Worm (Caenorhabditis elegans): Measurements from ENCODE around the gene F26H11.4.

The F26H11.4 gene

DNA sequence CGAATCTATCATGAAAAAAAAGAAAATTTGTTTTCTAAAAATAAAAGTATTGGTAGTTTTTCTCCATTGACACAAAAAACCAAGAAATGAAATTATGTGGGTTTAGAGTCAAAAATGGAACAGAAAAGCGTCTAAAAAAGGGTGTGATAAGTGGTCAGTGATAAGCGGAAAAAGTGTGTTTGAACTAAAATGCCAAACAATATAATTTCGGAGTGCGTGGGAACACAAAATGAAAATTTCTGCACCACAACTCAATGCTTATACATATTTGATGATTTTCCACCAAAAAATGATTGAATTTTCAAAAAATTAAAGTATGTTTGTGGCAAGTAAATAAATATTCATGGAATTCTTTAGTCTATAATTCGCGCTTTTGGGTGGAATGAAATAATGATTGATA is 7.0 kb downstream of the F26H11.4 start:
- no peak for TF ChIP-seq ztf-7 (tag; optimal IDR thresholded peaks at IDR 0.05)
- TF ChIP-seq Y5F2A.4 (GFP tag; optimal IDR thresholded peaks at IDR 0.05), result no peak
- no peak for TF ChIP-seq skn-1 (tag; optimal IDR thresholded peaks at IDR 0.05)
- TF ChIP-seq zip-2 (tag; optimal IDR thresholded peaks at IDR 0.05), result no peak
- no peak for TF ChIP-seq nhr-77 (tag; optimal IDR thresholded peaks at IDR 0.05)
- TF ChIP-seq nhr-28 (tag; optimal IDR thresholded peaks at IDR 0.05), result peak; percentile 63
- TF ChIP-seq dmd-6 (GFP tag; IDR thresholded peaks at IDR 0.05), result peak; percentile 58; the same call in 1 of the 2 replicates
- TF ChIP-seq pqm-1 (tag; optimal IDR thresholded peaks at IDR 0.05), result peak; percentile 6
- no peak for TF ChIP-seq aha-1 (tag)

DNA sequence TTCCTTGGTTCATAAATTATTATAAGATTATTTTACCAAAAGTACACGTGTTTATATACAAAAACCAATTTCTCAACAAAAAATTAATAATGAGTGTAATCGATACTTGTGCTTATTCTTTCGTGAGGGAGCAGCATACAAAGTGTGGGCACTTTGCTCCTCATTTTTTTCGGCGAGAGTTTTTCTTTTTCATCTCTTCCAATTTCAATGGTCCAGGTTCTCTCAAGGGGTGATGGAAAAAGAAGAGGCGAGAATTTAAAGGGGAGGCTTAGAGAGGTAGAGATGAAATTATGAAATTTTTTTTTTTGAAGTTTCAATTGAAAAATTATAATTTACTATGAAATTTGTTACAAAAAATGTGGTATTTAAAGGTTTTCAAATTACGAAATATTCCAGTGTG is 8.6 kb downstream of the F26H11.4 start:
- TF ChIP-seq skn-1 (tag; optimal IDR thresholded peaks at IDR 0.05) (no peak), nhr-77 (tag; optimal IDR thresholded peaks at IDR 0.05) (no peak), fkh-10 (GFP tag; optimal IDR thresholded peaks at IDR 0.05) (no peak), nhr-28 (tag; optimal IDR thresholded peaks at IDR 0.05) (no peak), nhr-237 (tag; optimal IDR thresholded peaks at IDR 0.05) (no peak), zfp-3 (GFP tag; conservative IDR thresholded peaks at IDR 0.05) (no peak), ztf-7 (tag; optimal IDR thresholded peaks at IDR 0.05) (no peak), lir-3 (tag; optimal IDR thresholded peaks at IDR 0.05) (no peak), cey-2 (tag; optimal IDR thresholded peaks at IDR 0.05; ENCODE audit: borderline replicate concordance, insufficient read depth) (no peak), daf-16 (GFP tag; optimal IDR thresholded peaks at IDR 0.05) (no peak), daf-16 (tag; optimal IDR thresholded peaks at IDR 0.05) (no peak), tag-97 (GFP tag; IDR thresholded peaks at IDR 0.05) (no peak), rbr-2 (tag; optimal IDR thresholded peaks at IDR 0.05) (no peak)

- TF ChIP-seq nhr-77 (tag; optimal IDR thresholded peaks at IDR 0.05), result no peak
- no peak for TF ChIP-seq zip-11 (GFP tag; IDR thresholded peaks at IDR 0.05)
- TF ChIP-seq madf-9 (GFP tag; conservative IDR thresholded peaks at IDR 0.05), result no peak
- no peak for TF ChIP-seq cey-2 (tag; optimal IDR thresholded peaks at IDR 0.05; ENCODE audit: borderline replicate concordance, insufficient read depth)
- TF ChIP-seq spr-1 (tag; optimal IDR thresholded peaks at IDR 0.05), result no peak
Observed at ce11 chrII:14424791-14425190, 16.4 kb downstream of the F26H11.4 start, which contains the start of gene plx-2. plx-2 (minus strand) TSS chrII:14424891.

DNA sequence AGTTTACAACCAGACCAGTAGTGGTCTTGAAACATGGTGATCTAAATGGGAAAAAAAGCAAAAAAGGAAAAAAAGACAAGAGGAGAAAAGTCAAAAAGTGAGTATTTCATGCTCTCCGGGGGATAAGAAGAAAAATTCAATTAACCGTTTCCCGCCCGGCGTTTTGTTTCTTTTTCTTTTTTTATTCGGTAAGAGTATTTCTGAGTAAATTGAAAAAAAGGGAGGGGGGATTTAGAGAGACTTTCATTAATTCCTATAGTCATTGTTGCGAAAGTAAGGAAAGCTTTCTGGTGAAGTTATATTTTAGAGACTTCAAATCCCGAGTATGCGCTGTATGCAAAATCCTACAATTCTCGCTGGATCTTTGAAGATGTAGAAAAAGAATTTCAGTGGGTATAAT is 19.3 kb downstream of the F26H11.4 start:
- TF ChIP-seq nhr-11 (tag; optimal IDR thresholded peaks at IDR 0.05) (no peak), aha-1 (tag) (peak; percentile 36), zfp-2 (tag; optimal IDR thresholded peaks at IDR 0.05) (no peak), ztf-7 (tag; optimal IDR thresholded peaks at IDR 0.05) (no peak), tag-97 (GFP tag; IDR thresholded peaks at IDR 0.05) (no peak), nhr-102 (tag; optimal IDR thresholded peaks at IDR 0.05) (no peak), mep-1 (tag; optimal IDR thresholded peaks at IDR 0.05) (no peak), lin-1 (GFP tag; IDR thresholded peaks at IDR 0.05) (no peak)

ce11 chrII:14428834-14429233 is 20.4 kb downstream of the F26H11.4 start:
- TF ChIP-seq nhr-41 (GFP tag; IDR thresholded peaks at IDR 0.05) (no peak), dmd-9 (GFP tag; IDR thresholded peaks at IDR 0.05) (no peak), daf-16 (GFP tag; optimal IDR thresholded peaks at IDR 0.05) (no peak), daf-16 (tag; optimal IDR thresholded peaks at IDR 0.05) (no peak), fkh-10 (GFP tag; optimal IDR thresholded peaks at IDR 0.05) (no peak), nhr-76 (tag; optimal IDR thresholded peaks at IDR 0.05) (no peak), D1046.2 (GFP tag; IDR thresholded peaks at IDR 0.05) (no peak), skn-1 (tag; optimal IDR thresholded peaks at IDR 0.05) (no peak), php-3 (GFP tag; IDR thresholded peaks at IDR 0.05) (no peak), mxl-2 (GFP tag; conservative IDR thresholded peaks at IDR 0.05) (no peak), lin-38 (GFP tag; IDR thresholded peaks at IDR 0.05) (no peak), lin-13 (GFP tag; optimal IDR thresholded peaks at IDR 0.05) (no peak), pqm-1 (tag; optimal IDR thresholded peaks at IDR 0.05) (no peak), F10B5.3 (tag; optimal IDR thresholded peaks at IDR 0.05) (no peak)
